Fruit fly (Drosophila melanogaster) whole organism: Measurements from ENCODE around the gene cpo.

Experiments used
- CG8478 ChIP-seq: fragments of >200 bp; optimal IDR thresholded peaks from 2 replicates; lab custom pipeline; 2018; ENCODE audit warnings: inconsistent platforms
- EcR ChIP-seq, 2 experiments: fragments of >200 bp; optimal IDR thresholded peaks; 2 replicates each; lab custom pipeline; 2017; ENCODE audit warnings: missing biosample characterization in 2 of 2, missing genetic modification characterization in 2 of 2, missing genetic modification reagents in 2 of 2
- pan ChIP-seq: fragments of >200 bp; optimal IDR thresholded peaks from 2 replicates; lab custom pipeline; 2017
- psq ChIP-seq: fragments of >200 bp; optimal IDR thresholded peaks from 2 replicates; lab custom pipeline; 2017
- usp ChIP-seq: fragments of >200 bp; optimal IDR thresholded peaks from 2 replicates; lab custom pipeline; 2017; ENCODE audit warnings: missing biosample characterization, missing genetic modification characterization, mixed read lengths

DNA sequence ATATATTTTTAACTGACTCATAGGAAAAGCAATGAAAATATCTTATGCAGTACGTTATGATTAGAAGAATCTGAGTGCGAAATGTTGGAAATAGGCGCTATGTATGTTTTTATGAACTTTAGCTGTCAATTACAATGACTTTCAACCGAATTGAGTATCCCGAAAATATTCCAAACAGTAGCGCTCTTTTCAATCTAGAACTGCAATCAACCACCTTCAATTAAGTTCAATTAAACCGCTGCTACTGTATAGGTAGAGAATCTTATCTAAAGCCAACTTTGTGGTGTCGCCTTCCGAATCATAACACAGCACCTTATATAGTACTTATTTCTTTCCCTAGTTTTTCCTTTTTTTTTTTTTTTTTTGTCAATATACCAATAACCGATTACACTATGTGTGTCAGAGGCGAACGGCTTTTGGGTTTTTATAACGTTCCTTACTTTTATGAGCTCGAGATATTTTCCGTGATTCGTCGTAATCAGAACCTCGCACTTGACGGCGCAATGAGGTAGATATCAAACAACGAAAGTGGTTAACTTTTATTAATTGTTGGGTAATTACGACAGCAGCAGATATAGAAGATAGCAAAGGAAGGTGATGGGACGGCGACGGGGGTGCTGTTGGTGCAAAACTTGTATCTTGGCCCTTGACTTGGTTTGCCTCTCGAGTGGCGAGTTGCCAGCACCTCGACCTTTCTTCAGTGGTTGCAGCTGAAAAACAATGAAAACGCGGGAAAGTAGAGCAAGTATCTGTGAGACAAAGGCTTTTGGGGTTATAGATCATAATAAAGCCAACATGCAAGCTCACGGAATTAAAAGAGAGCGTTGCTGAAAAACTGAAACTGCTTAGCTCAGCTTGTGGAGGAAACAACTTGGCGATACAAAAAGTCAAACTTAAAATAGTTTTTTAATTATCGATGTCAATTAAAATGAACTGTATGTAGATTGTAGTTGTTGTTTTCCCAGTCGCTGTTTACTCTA lies 28.9 kb downstream of the cpo start:
- TF ChIP-seq usp (GFP tag; lab: Kevin White, UChicago): no peak
- TF ChIP-seq psq (lab: Kevin White, UChicago): no peak
- TF ChIP-seq EcR (GFP tag; optimal IDR thresholded peaks at IDR 0.05; lab: Kevin White, UChicago): no peak
- no peak for TF ChIP-seq pan (lab: Kevin White, UChicago)
- TF ChIP-seq CG8478 (lab: Kevin White, UChicago): no peak
